Fruit fly (Drosophila melanogaster): ENCODE measurements around the gene zormin.

- no peak for TF ChIP-seq CTCF (optimal IDR thresholded peaks at IDR 0.05)
- TF ChIP-seq CG8478 (optimal IDR thresholded peaks at IDR 0.05) = no peak
Measured at dm6 chr3L:2164805-2165204, 13.3 kb upstream of the zormin start.

All from S2 (cell line).